Fruit fly (Drosophila melanogaster): Measurements from ENCODE around the gene Ald1.

The Ald1 gene

dm6 chr3R:26228026-26228635, 33.3 kb downstream of the Ald1 start (continued):
- peak; percentile 53 for TF ChIP-seq bigmax (GFP tag; optimal IDR thresholded peaks at IDR 0.05)
- peak; percentile 85 for TF ChIP-seq oc (tag; optimal IDR thresholded peaks at IDR 0.05)
- TF ChIP-seq dimm (GFP tag; IDR thresholded peaks at IDR 0.05): peak; percentile 68
- 0 out of 3 replicates have a peak, but pooled peaks have one; percentile 15 for TF ChIP-seq CG2199 (GFP tag; IDR thresholded peaks at IDR 0.05)
- no peak for TF ChIP-seq Trl (optimal IDR thresholded peaks at IDR 0.05)
- TF ChIP-seq Trl (GFP tag; optimal IDR thresholded peaks at IDR 0.05): peak; percentile 95
- peak; percentile 73 for TF ChIP-seq CG15514 (GFP tag; optimal IDR thresholded peaks at IDR 0.05)
- peak; percentile 70 for TF ChIP-seq NfI (GFP tag; optimal IDR thresholded peaks at IDR 0.05)
- TF ChIP-seq CG32772 (GFP tag; IDR thresholded peaks at IDR 0.05): peak; percentile 66
- TF ChIP-seq Mrtf (GFP tag; IDR thresholded peaks at IDR 0.05): peak; percentile 63; the same call in 2 of the 3 replicates
- peak; percentile 83; the same call in 1 of the 2 replicates for TF ChIP-seq CG14014 (GFP tag; IDR thresholded peaks at IDR 0.05)
- TF ChIP-seq Spps (tag; optimal IDR thresholded peaks at IDR 0.05): peak; percentile 61
- TF ChIP-seq sr (GFP tag; IDR thresholded peaks at IDR 0.05): peak; percentile 84
- peak; percentile 38 for TF ChIP-seq tin (GFP tag; optimal IDR thresholded peaks at IDR 0.05)
- TF ChIP-seq CG10274 (GFP tag; optimal IDR thresholded peaks at IDR 0.05): peak; percentile 87
- no peak for TF ChIP-seq Hr39 (optimal IDR thresholded peaks at IDR 0.05)
- peak; percentile 80 for TF ChIP-seq CG12299 (tag; optimal IDR thresholded peaks at IDR 0.05)
- peak; percentile 89 for TF ChIP-seq CG4328 (GFP tag; optimal IDR thresholded peaks at IDR 0.05)
- no peak for TF ChIP-seq esg (GFP tag; conservative IDR thresholded peaks at IDR 0.05)
- TF ChIP-seq Adf1 (GFP tag; IDR thresholded peaks at IDR 0.05): peak; percentile 55; the same call in 1 of the 2 replicates
- peak; percentile 87 for TF ChIP-seq CG17912 (GFP tag; optimal IDR thresholded peaks at IDR 0.05)
- TF ChIP-seq MTF-1 (GFP tag; optimal IDR thresholded peaks at IDR 0.05; ENCODE audit: borderline replicate concordance): peak; percentile 92
- peak; percentile 92 for TF ChIP-seq Dbx (GFP tag; IDR thresholded peaks at IDR 0.05)
- no peak for TF ChIP-seq Hmx (GFP tag; optimal IDR thresholded peaks at IDR 0.05)
- TF ChIP-seq Nf-YA (GFP tag; IDR thresholded peaks at IDR 0.05): peak; percentile 88
- peak; percentile 77 for TF ChIP-seq ken (GFP tag; IDR thresholded peaks at IDR 0.05)
- peak; percentile 92 for TF ChIP-seq Atf6 (GFP tag; IDR thresholded peaks at IDR 0.05)
- peak in 1 of 2 experiments; percentile 61 for TF ChIP-seq Hr78 (GFP tag; optimal IDR thresholded peaks at IDR 0.05)
- TF ChIP-seq wek (GFP tag; optimal IDR thresholded peaks at IDR 0.05): peak; percentile 92
- TF ChIP-seq chif (GFP tag; optimal IDR thresholded peaks at IDR 0.05): peak; percentile 79 to 90
- no peak for TF ChIP-seq zen2 (GFP tag; IDR thresholded peaks at IDR 0.05; ENCODE audit: partially characterized antibody)
- TF ChIP-seq HmgD (GFP tag; optimal IDR thresholded peaks at IDR 0.05): peak; percentile 60
- TF ChIP-seq Taf1 (GFP tag; IDR thresholded peaks at IDR 0.05): peak; percentile 59
- peak; percentile 1 for TF ChIP-seq gfzf (GFP tag; optimal IDR thresholded peaks at IDR 0.05)
- TF ChIP-seq CG10979 (tag; optimal IDR thresholded peaks at IDR 0.05): peak; percentile 36
- peak; percentile 48 for TF ChIP-seq CG8359 (GFP tag; optimal IDR thresholded peaks at IDR 0.05; ENCODE audit: borderline replicate concordance)
- peak; percentile 21 for TF ChIP-seq az2 (GFP tag; optimal IDR thresholded peaks at IDR 0.05)
- TF ChIP-seq CG7271 (tag; optimal IDR thresholded peaks at IDR 0.05): peak; percentile 61
- TF ChIP-seq zfh1 (GFP tag; IDR thresholded peaks at IDR 0.05): peak; percentile 84
- peak; percentile 80 for TF ChIP-seq B-H2 (GFP tag; optimal IDR thresholded peaks at IDR 0.05)
- TF ChIP-seq CG7556 (GFP tag; optimal IDR thresholded peaks at IDR 0.05): peak; percentile 70
- peak; percentile 76 for TF ChIP-seq cato (GFP tag; optimal IDR thresholded peaks at IDR 0.05; ENCODE audit: borderline replicate concordance)
- TF ChIP-seq NK7.1 (GFP tag; optimal IDR thresholded peaks at IDR 0.05): peak; percentile 91
- peak; percentile 50; the same call in 2 of the 3 replicates for TF ChIP-seq CG17361 (GFP tag; IDR thresholded peaks at IDR 0.05)
- TF ChIP-seq mld (GFP tag; IDR thresholded peaks at IDR 0.05; ENCODE audit: partially characterized antibody): no peak
- TF ChIP-seq Deaf1 (tag; optimal IDR thresholded peaks at IDR 0.05): peak; percentile 7
- peak; percentile 89 for TF ChIP-seq maf-S (GFP tag; optimal IDR thresholded peaks at IDR 0.05)
- TF ChIP-seq CG6791 (GFP tag; IDR thresholded peaks at IDR 0.05; ENCODE audit: partially characterized antibody): no peak
- TF ChIP-seq cg (GFP tag; optimal IDR thresholded peaks at IDR 0.05): no peak
- TF ChIP-seq nom (GFP tag; optimal IDR thresholded peaks at IDR 0.05): no peak
